Fruit fly (Drosophila melanogaster): ENCODE data around the gene CG13630.

- no peak for TF ChIP-seq dsf (GFP tag; optimal IDR thresholded peaks at IDR 0.05; ENCODE audit: borderline replicate concordance)
- TF ChIP-seq Jra (GFP tag; optimal IDR thresholded peaks at IDR 0.05), result no peak
- no peak for TF ChIP-seq psq (GFP tag; optimal IDR thresholded peaks at IDR 0.05)
- TF ChIP-seq br (GFP tag; optimal IDR thresholded peaks at IDR 0.05), result no peak
- TF ChIP-seq usp (GFP tag; optimal IDR thresholded peaks at IDR 0.05), result no peak
- TF ChIP-seq GATAd (GFP tag; optimal IDR thresholded peaks at IDR 0.05), result no peak
Observed at dm6 chr3R:24766684-24767083, 47.5 kb upstream of the CG13630 start.

All from whole organism, wandering third instar larva.